Worm (Caenorhabditis elegans) whole organism, early embryonic: ENCODE results near the gene Y49F6B.2.
A peak's percentile ranks its signal among the peaks of the same experiment; 100 is the strongest.
"Not testable (repeated sequence)": the region's sequence is repeated elsewhere in the genome, so short reads cannot be mapped to it uniquely, and the experiment has no call there.

Experiments used
- B0310.2 ChIP-seq: sonication (generic microtip); optimal IDR thresholded peaks from 2 replicates; lab custom pipeline; 2016; ENCODE audit warnings: mild to moderate bottlenecking, missing genetic modification characterization, missing compliant biosample characterization
- F13C5.2 ChIP-seq: sonication (generic microtip); optimal IDR thresholded peaks from 2 replicates; lab custom pipeline; 2017; ENCODE audit warnings: mild to moderate bottlenecking, missing genetic modification characterization, inconsistent platforms, missing compliant biosample characterization
- aly-1 ChIP-seq: sonication (generic microtip); optimal IDR thresholded peaks from 2 replicates; lab custom pipeline; 2016; ENCODE audit warnings: missing genetic modification characterization, missing compliant biosample characterization
- ama-1 ChIP-seq: fragments of 150-350 bp; optimal IDR thresholded peaks from 2 replicates; lab custom pipeline; 2014
- ceh-13 ChIP-seq: fragments of 200-800 bp; sonication (Bioruptor generic); optimal IDR thresholded peaks from 2 replicates; lab custom pipeline; 2018; ENCODE audit warnings: mild to moderate bottlenecking, missing genetic modification characterization, missing compliant biosample characterization
- ceh-36 ChIP-seq: sonication (generic microtip); optimal IDR thresholded peaks from 2 replicates; lab custom pipeline; 2016; ENCODE audit warnings: missing genetic modification characterization, inconsistent platforms, missing compliant biosample characterization
- ets-7 ChIP-seq: sonication (generic microtip); optimal IDR thresholded peaks from 2 replicates; lab custom pipeline; 2016; ENCODE audit warnings: missing genotype, missing genetic modification characterization, missing compliant biosample characterization
- flt-1 ChIP-seq: fragments of 200-800 bp; sonication (Bioruptor generic); IDR thresholded peaks from 2 replicates; pipeline ENCODE4 v1.3.6; 2022; ENCODE audit warnings: missing genetic modification characterization, missing compliant biosample characterization
- hmbx-1 ChIP-seq: sonication (generic microtip); optimal IDR thresholded peaks from 2 replicates; lab custom pipeline; 2016; ENCODE audit warnings: mild to moderate bottlenecking, missing genetic modification characterization, missing compliant biosample characterization
- hmg-4 ChIP-seq: fragments of 200-800 bp; sonication (Bioruptor generic); optimal IDR thresholded peaks from 2 replicates; lab custom pipeline; 2018; ENCODE audit warnings: mild to moderate bottlenecking, missing genetic modification characterization, missing compliant biosample characterization
- hnd-1 ChIP-seq: sonication (generic microtip); optimal IDR thresholded peaks from 2 replicates; lab custom pipeline; 2016; ENCODE audit warnings: missing genetic modification characterization, missing compliant biosample characterization
- pes-1 ChIP-seq: fragments of 200-800 bp; sonication (Bioruptor generic); IDR thresholded peaks from 2 replicates; pipeline ENCODE4 v1.3.6; 2022; ENCODE audit warnings: missing genetic modification reagents, missing genetic modification characterization, missing compliant biosample characterization
- scrt-1 ChIP-seq: fragments of 200-800 bp; sonication (Bioruptor generic); IDR thresholded peaks from 2 replicates; pipeline ENCODE4 v1.3.6; 2022; ENCODE audit warnings: missing genetic modification characterization, missing compliant biosample characterization
- sea-1 ChIP-seq: fragments of 200-800 bp; sonication (Bioruptor generic); conservative IDR thresholded peaks from 2 replicates; pipeline ENCODE4 v1.3.6; 2022; ENCODE audit warnings: missing genetic modification characterization, missing compliant biosample characterization
- tbx-11 ChIP-seq: fragments of 200-800 bp; sonication (Bioruptor generic); IDR thresholded peaks from 2 replicates; pipeline ENCODE4 v1.3.6; 2022; ENCODE audit warnings: missing genetic modification characterization, missing compliant biosample characterization
- tbx-37 ChIP-seq: fragments of 200-800 bp; sonication (Bioruptor generic); conservative IDR thresholded peaks from 2 replicates; pipeline ENCODE4 v1.3.6; 2022; ENCODE audit warnings: missing genetic modification reagents, missing genetic modification characterization, missing compliant biosample characterization
- tra-4 ChIP-seq: sonication (generic microtip); optimal IDR thresholded peaks from 2 replicates; lab custom pipeline; 2017; ENCODE audit warnings: missing genetic modification characterization, missing compliant biosample characterization

The Y49F6B.2 gene

DNA sequence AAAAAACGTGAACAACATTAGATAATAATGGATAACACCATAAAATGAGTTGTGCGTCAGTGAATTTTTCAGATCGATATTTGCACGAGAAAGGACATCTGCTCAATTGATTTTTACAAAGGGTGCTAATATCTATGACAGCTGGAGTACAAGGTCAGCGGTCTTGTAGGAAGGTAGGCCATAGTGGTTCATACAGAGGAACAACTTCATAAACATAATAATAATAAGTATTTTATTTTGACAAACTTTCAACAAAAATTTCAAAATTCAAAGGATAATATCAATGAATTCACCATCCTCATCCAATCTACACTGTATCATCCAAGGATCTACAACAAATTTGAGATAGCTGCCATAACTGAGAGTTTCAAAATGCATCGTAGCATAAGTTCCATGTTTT, 25.6 kb upstream of the Y49F6B.2 start, which contains the start of gene fbxb-104:
Gene fbxb-104, minus strand, starts transcription at position 101 of the 400 bp plus-strand sequence.
- TF ChIP-seq pes-1 (no peak), ama-1 (no peak), ets-7 (tag; lab: Kevin White, UChicago) (no peak), ceh-36 (tag; lab: Kevin White, UChicago) (no peak), hmg-4 (GFP tag; lab: Kevin White, UChicago) (no peak), hnd-1 (tag; lab: Kevin White, UChicago) (no peak), sea-1 (GFP tag; lab: Robert Waterston, UW) (no peak), ceh-13 (GFP tag; lab: Kevin White, UChicago) (no peak), flt-1 (GFP tag; lab: Robert Waterston, UW) (no peak), F13C5.2 (tag; lab: Kevin White, UChicago) (no peak), tra-4 (tag; lab: Kevin White, UChicago) (no peak), scrt-1 (GFP tag; lab: Robert Waterston, UW) (no peak), tbx-11 (GFP tag; lab: Robert Waterston, UW) (no peak), B0310.2 (tag; lab: Kevin White, UChicago) (no peak), hmbx-1 (tag; lab: Kevin White, UChicago) (no peak), aly-1 (no peak), tbx-37 (GFP tag; lab: Robert Waterston, UW) (no peak)

DNA sequence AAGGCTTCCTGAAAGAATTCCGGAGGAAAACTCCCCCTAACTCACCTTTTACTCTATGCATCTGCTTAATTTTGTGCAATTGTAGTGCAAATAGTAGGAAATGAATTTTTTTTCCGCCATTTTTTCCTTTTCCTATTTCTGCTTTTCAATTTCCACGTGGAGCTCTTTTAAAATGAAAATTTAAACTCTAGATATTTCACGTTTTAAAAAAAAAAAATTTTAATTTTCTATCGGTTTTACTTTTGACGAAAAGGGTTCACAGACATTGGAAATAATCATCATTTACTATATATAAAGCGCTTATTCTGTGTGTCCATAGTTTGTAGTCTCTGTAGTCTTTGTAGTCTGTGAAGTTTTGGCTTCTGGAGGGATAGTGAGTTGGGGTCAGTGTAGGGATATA, 21.2 kb upstream of the Y49F6B.2 start, which contains the start of gene Y49F6B.8:
Gene Y49F6B.8, minus strand, starts transcription at position 101 of the 400 bp plus-strand sequence.
- TF ChIP-seq pes-1 (no peak), sea-1 (GFP tag; lab: Robert Waterston, UW) (no peak), aly-1 (no peak), ama-1 (no peak), hmg-4 (GFP tag; lab: Kevin White, UChicago) (no peak)

DNA sequence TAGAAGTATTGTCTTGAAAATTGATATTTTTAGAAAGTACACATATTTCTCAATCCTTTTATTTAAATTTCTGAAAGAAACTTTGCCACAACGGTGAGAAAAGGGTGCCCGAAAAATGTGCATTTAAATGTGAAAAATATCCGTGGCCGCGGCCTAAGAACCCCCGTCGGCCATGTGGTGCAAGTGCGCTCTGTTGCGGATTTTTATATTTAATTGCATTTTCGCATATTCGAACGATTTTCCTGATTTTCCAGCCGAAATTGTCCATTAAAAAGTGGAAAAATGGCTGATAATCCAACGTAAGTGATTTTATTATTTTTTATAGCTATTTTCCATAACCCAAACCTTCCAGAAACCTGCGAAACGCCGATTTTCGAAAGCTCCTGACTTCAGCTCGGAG, 20.5 kb upstream of the Y49F6B.2 start, which contains the start of gene smu-2:
Gene smu-2, plus strand, starts transcription at position 178 of the 400 bp plus-strand sequence.
- 0 out of 2 replicates have a peak, but pooled peaks have one; percentile 17 for TF ChIP-seq flt-1 (GFP tag; lab: Robert Waterston, UW)
- no peak for TF ChIP-seq scrt-1 (GFP tag; lab: Robert Waterston, UW)
- peak; percentile 68 for TF ChIP-seq tbx-37 (GFP tag; lab: Robert Waterston, UW)
- TF ChIP-seq sea-1 (GFP tag; lab: Robert Waterston, UW) = 0 out of 2 replicates have a peak, but pooled peaks have one; percentile 6
- no peak for TF ChIP-seq ceh-13 (GFP tag; lab: Kevin White, UChicago)
- no peak for TF ChIP-seq ets-7 (tag; lab: Kevin White, UChicago)
- no peak for TF ChIP-seq F13C5.2 (tag; lab: Kevin White, UChicago)
- TF ChIP-seq ama-1 = no peak
- TF ChIP-seq hnd-1 (tag; lab: Kevin White, UChicago) = no peak
- peak; percentile 61; the same call in 1 of the 2 replicates for TF ChIP-seq pes-1

DNA sequence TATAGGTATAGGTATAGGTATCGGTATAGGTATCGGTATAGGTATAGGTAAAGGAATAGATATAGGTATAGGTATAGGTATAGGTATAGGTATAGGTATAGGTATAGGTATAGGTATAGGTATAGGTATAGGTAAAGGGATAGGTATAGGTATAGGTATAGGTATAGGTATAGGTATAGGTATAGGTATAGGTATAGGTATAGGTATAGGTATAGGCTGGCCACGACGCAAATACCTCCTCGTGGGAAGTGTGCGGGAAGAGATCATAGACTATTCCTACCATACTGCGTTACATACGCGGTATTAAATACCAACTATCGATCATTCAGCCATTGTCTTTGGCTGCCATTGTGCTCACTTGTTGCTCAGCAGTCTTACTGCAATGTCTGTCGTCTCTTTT, 12.0 kb upstream of the Y49F6B.2 start, which contains the start of gene fbxb-112:
Gene fbxb-112, plus strand, starts transcription at position 301 of the 400 bp plus-strand sequence.
- TF ChIP-seq ama-1; tbx-11 (GFP tag; lab: Robert Waterston, UW); F13C5.2 (tag; lab: Kevin White, UChicago): not testable (repeated sequence)

DNA sequence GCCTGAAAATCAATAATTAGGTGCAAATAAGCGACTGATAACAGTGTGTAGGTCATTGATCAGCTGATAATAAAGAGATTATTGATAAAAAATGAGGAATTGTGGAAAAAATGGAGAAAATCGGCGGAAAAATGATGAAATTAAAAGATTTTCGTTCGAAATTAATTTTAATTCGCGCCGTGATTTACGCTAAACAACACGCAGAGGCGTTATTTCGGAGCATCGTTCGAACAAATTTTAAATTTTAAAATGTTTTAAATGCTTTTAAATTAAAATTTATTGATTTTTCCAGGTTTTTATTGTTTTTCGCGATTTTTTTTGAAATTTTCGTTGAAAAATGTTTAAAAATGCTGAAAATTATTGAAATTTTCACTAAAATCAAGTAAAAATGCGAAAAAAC, 3.4 kb upstream of the Y49F6B.2 start, which contains the start of gene Y49F6B.9:
Gene Y49F6B.9, minus strand, starts transcription at position 2 of the 400 bp plus-strand sequence.
- TF ChIP-seq sea-1 (GFP tag; lab: Robert Waterston, UW) (no peak), hnd-1 (tag; lab: Kevin White, UChicago) (no peak), hmg-4 (GFP tag; lab: Kevin White, UChicago) (no peak), hmbx-1 (tag; lab: Kevin White, UChicago) (no peak), ama-1 (no peak), ceh-13 (GFP tag; lab: Kevin White, UChicago) (no peak), B0310.2 (tag; lab: Kevin White, UChicago) (no peak), tbx-11 (GFP tag; lab: Robert Waterston, UW) (no peak), aly-1 (no peak), F13C5.2 (tag; lab: Kevin White, UChicago) (no peak), pes-1 (no peak), ets-7 (tag; lab: Kevin White, UChicago) (no peak), tbx-37 (GFP tag; lab: Robert Waterston, UW) (no peak)

DNA sequence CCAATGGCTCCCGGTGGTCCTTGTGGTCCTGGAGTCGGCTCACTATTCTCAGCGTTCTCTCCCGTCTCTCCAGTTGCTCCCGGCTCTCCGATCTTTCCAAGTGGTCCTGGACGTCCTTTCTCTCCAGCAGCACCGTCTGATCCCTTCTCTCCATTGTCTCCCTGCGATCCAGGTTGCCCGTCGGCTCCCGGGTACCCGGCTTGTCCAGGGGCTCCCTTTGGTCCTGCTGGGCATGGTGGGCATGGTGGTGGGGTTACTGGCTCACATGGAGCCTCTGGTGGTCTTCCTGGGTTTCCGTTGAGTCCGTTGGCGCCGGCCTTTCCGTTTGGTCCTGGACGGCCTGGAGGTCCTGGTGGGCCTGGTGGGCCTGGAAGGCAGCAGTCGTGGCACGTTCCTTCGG, 2.4 kb upstream of the Y49F6B.2 start:
- TF ChIP-seq ceh-36 (tag; lab: Kevin White, UChicago) (no peak), tbx-37 (GFP tag; lab: Robert Waterston, UW) (no peak), B0310.2 (tag; lab: Kevin White, UChicago) (no peak), scrt-1 (GFP tag; lab: Robert Waterston, UW) (no peak), tbx-11 (GFP tag; lab: Robert Waterston, UW) (no peak), hmg-4 (GFP tag; lab: Kevin White, UChicago) (no peak), flt-1 (GFP tag; lab: Robert Waterston, UW) (no peak), F13C5.2 (tag; lab: Kevin White, UChicago) (no peak), aly-1 (no peak), hmbx-1 (tag; lab: Kevin White, UChicago) (no peak), ama-1 (no peak)

DNA sequence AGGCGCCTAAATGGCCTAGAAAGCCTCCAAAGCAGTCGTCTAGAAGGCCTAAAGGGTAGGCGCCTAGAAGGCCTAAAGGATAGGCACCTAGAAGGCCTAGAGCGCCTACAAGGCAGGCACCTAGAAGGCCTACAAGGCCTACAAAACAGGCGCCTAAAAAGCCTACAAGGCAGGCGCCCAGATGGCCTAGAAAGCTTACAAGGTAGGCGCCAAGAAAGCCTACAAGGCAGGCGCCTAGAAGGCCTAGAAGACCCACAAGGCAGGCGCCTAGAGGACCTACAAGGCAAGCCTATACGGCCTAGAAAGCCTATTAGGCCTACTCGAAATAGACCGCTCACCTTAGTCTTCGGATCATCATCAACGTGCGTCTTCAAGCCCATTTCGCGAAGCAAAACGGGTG, 757 bp upstream of the Y49F6B.2 start:
- no peak for TF ChIP-seq hmbx-1 (tag; lab: Kevin White, UChicago)
- peak; percentile 40; the same call in 1 of the 2 replicates for TF ChIP-seq pes-1

DNA sequence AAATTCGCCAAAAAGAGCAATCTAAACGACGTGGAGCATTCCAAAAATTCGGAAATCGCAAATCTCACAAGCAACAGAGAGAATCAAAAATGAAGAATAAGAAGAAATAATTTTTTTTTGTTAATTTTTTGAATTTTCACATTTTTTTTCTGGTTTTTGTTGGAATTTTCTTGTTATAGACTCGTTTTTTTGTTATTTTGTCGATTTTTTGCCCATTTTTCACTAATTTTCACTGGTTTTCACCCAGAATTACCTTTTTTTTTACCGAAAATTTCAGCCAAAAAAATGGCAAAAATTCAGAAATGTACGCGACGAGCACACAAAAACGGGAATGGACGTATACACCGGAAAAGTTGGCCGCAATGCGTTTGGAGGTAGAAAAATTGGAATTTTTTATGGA, 1.9 kb downstream of the Y49F6B.2 start, which contains the start of gene cyh-1:
Gene cyh-1, plus strand, starts transcription at position 301 of the 400 bp plus-strand sequence.
- TF ChIP-seq pes-1 = no peak
- no peak for TF ChIP-seq ceh-13 (GFP tag; lab: Kevin White, UChicago)
- TF ChIP-seq sea-1 (GFP tag; lab: Robert Waterston, UW) = no peak
- TF ChIP-seq tbx-11 (GFP tag; lab: Robert Waterston, UW) = no peak
- TF ChIP-seq hmg-4 (GFP tag; lab: Kevin White, UChicago) = no peak
- TF ChIP-seq B0310.2 (tag; lab: Kevin White, UChicago) = no peak
- TF ChIP-seq tra-4 (tag; lab: Kevin White, UChicago) = no peak
- TF ChIP-seq aly-1 = no peak
- TF ChIP-seq flt-1 (GFP tag; lab: Robert Waterston, UW) = no peak
- TF ChIP-seq hmbx-1 (tag; lab: Kevin White, UChicago) = no peak
- TF ChIP-seq scrt-1 (GFP tag; lab: Robert Waterston, UW) = no peak
- no peak for TF ChIP-seq tbx-37 (GFP tag; lab: Robert Waterston, UW)
- no peak for TF ChIP-seq F13C5.2 (tag; lab: Kevin White, UChicago)
- no peak for TF ChIP-seq hnd-1 (tag; lab: Kevin White, UChicago)
- TF ChIP-seq ama-1 = no peak
- TF ChIP-seq ets-7 (tag; lab: Kevin White, UChicago) = no peak
- TF ChIP-seq ceh-36 (tag; lab: Kevin White, UChicago) = no peak
